3 fruit fly cellular contexts compared by ENCODE assay signal in genomic region chr2L:15407514-15407913, dm6.
TF ChIP-seq lines count a peak whose summit lies in the region.

No protein-coding gene starts in this region.

- TF ChIP-seq CTCF in whole organism, embryonic (GFP tag; optimal IDR thresholded peaks at IDR 0.05; lab: Kevin White, UChicago): no peak

TF ChIP-seq in whole organism, embryonic, 481 proteins besides CTCF, POLR2A, EP300 and RAD21:
- no peak for TF ChIP-seq CG16779 (GFP tag; IDR thresholded peaks at IDR 0.05; lab: Robert Waterston, UW)
- peak; percentile 17 for TF ChIP-seq sens (GFP tag; lab: Kevin White, UChicago)
- TF ChIP-seq jigr1 (GFP tag; IDR thresholded peaks at IDR 0.05; lab: Robert Waterston, UW): no peak
TF ChIP-seq in whole organism, embryonic: peak in this region for 1.

TF ChIP-seq in whole organism, prepupa, 60 proteins besides CTCF, POLR2A, EP300 and RAD21 (continues in another document):
- TF ChIP-seq CG6792 (GFP tag; optimal IDR thresholded peaks at IDR 0.05; lab: Kevin White, UChicago) (no peak), dsx (GFP tag; optimal IDR thresholded peaks at IDR 0.05; lab: Kevin White, UChicago; ENCODE audit: poor library complexity, severe bottlenecking) (no peak), CG34406 (GFP tag; optimal IDR thresholded peaks at IDR 0.05; lab: Kevin White, UChicago) (no peak), CG8319 (GFP tag; optimal IDR thresholded peaks at IDR 0.05; lab: Kevin White, UChicago) (no peak), CG8632 (GFP tag; optimal IDR thresholded peaks at IDR 0.05; lab: Kevin White, UChicago) (no peak), CG31627 (GFP tag; optimal IDR thresholded peaks at IDR 0.05; lab: Kevin White, UChicago) (peak; percentile 6), svp (GFP tag; lab: Kevin White, UChicago) (peak; percentile 81), Ets21C (GFP tag; optimal IDR thresholded peaks at IDR 0.05; lab: Kevin White, UChicago) (no peak), fd59A (GFP tag; optimal IDR thresholded peaks at IDR 0.05; lab: Kevin White, UChicago) (no peak), spab (GFP tag; optimal IDR thresholded peaks at IDR 0.05; lab: Kevin White, UChicago) (no peak), Eip93F (GFP tag; optimal IDR thresholded peaks at IDR 0.05; lab: Kevin White, UChicago) (no peak), fd85E (GFP tag; optimal IDR thresholded peaks at IDR 0.05; lab: Kevin White, UChicago) (no peak), vri (GFP tag; optimal IDR thresholded peaks at IDR 0.05; lab: Kevin White, UChicago) (peak; percentile 20), topi (GFP tag; optimal IDR thresholded peaks at IDR 0.05; lab: Kevin White, UChicago) (peak; percentile 41), Smox (GFP tag; optimal IDR thresholded peaks at IDR 0.05; lab: Kevin White, UChicago) (peak; percentile 20), CG16779 (tag; optimal IDR thresholded peaks at IDR 0.05; lab: Kevin White, UChicago) (no peak), Lpt (GFP tag; optimal IDR thresholded peaks at IDR 0.05; lab: Kevin White, UChicago) (no peak), Sox14 (GFP tag; optimal IDR thresholded peaks at IDR 0.05; lab: Kevin White, UChicago) (no peak), lz (GFP tag; optimal IDR thresholded peaks at IDR 0.05; lab: Kevin White, UChicago) (peak; percentile 7), ss (GFP tag; optimal IDR thresholded peaks at IDR 0.05; lab: Kevin White, UChicago) (no peak), Hr4 (GFP tag; optimal IDR thresholded peaks at IDR 0.05; lab: Kevin White, UChicago) (no peak), CG3919 (GFP tag; optimal IDR thresholded peaks at IDR 0.05; lab: Kevin White, UChicago) (no peak), CG10669 (GFP tag; optimal IDR thresholded peaks at IDR 0.05; lab: Kevin White, UChicago) (no peak), CG3032 (tag; optimal IDR thresholded peaks at IDR 0.05; lab: Kevin White, UChicago) (no peak), pdm3 (GFP tag; optimal IDR thresholded peaks at IDR 0.05; lab: Kevin White, UChicago) (no peak), fkh (GFP tag; optimal IDR thresholded peaks at IDR 0.05; lab: Kevin White, UChicago) (no peak), CG6854 (GFP tag; optimal IDR thresholded peaks at IDR 0.05; lab: Kevin White, UChicago) (no peak), CG32006 (GFP tag; optimal IDR thresholded peaks at IDR 0.05; lab: Kevin White, UChicago) (no peak), CG6163 (GFP tag; IDR thresholded peaks at IDR 0.05; lab: Robert Waterston, UW) (no peak), OdsH (GFP tag; optimal IDR thresholded peaks at IDR 0.05; lab: Kevin White, UChicago) (no peak), CG8119 (GFP tag; IDR thresholded peaks at IDR 0.05; lab: Robert Waterston, UW) (no peak), Hr38 (GFP tag; optimal IDR thresholded peaks at IDR 0.05; lab: Kevin White, UChicago) (no peak), CG11294 (GFP tag; IDR thresholded peaks at IDR 0.05; lab: Robert Waterston, UW) (no peak), Blimp-1 (GFP tag; optimal IDR thresholded peaks at IDR 0.05; lab: Kevin White, UChicago) (no peak), achi (GFP tag; optimal IDR thresholded peaks at IDR 0.05; lab: Kevin White, UChicago) (no peak), salr (GFP tag; optimal IDR thresholded peaks at IDR 0.05; lab: Kevin White, UChicago) (no peak), acj6 (GFP tag; optimal IDR thresholded peaks at IDR 0.05; lab: Kevin White, UChicago) (no peak), Hr39 (GFP tag; optimal IDR thresholded peaks at IDR 0.05; lab: Kevin White, UChicago) (peak; percentile 22), net (GFP tag; optimal IDR thresholded peaks at IDR 0.05; lab: Kevin White, UChicago) (no peak), Sox15 (GFP tag; optimal IDR thresholded peaks at IDR 0.05; lab: Kevin White, UChicago) (no peak), esn (GFP tag; optimal IDR thresholded peaks at IDR 0.05; lab: Kevin White, UChicago) (peak; percentile 46), CG9139 (GFP tag; optimal IDR thresholded peaks at IDR 0.05; lab: Kevin White, UChicago) (no peak), Ets96B (tag; optimal IDR thresholded peaks at IDR 0.05; lab: Kevin White, UChicago) (no peak), CG7368 (GFP tag; optimal IDR thresholded peaks at IDR 0.05; lab: Kevin White, UChicago) (no peak), cyc (GFP tag; optimal IDR thresholded peaks at IDR 0.05; lab: Kevin White, UChicago) (no peak), CG4318 (GFP tag; optimal IDR thresholded peaks at IDR 0.05; lab: Kevin White, UChicago) (no peak), CG1621 (tag; optimal IDR thresholded peaks at IDR 0.05; lab: Kevin White, UChicago) (no peak)

TF ChIP-seq in whole organism, wandering third instar larva, 38 proteins besides CTCF, POLR2A, EP300 and RAD21:
- TF ChIP-seq woc (GFP tag; optimal IDR thresholded peaks at IDR 0.05; lab: Kevin White, UChicago): peak; percentile 59
- peak; percentile 49 for TF ChIP-seq psq (GFP tag; optimal IDR thresholded peaks at IDR 0.05; lab: Kevin White, UChicago)
- TF ChIP-seq Sp1 (GFP tag; optimal IDR thresholded peaks at IDR 0.05; lab: Kevin White, UChicago): peak; percentile 66
- peak; percentile 0 for TF ChIP-seq br (GFP tag; optimal IDR thresholded peaks at IDR 0.05; lab: Kevin White, UChicago)
- no peak for TF ChIP-seq tai (GFP tag; optimal IDR thresholded peaks at IDR 0.05; lab: Kevin White, UChicago)
- TF ChIP-seq CrebA (GFP tag; optimal IDR thresholded peaks at IDR 0.05; lab: Kevin White, UChicago; ENCODE audit: borderline replicate concordance): peak; percentile 34
- TF ChIP-seq brk (GFP tag; optimal IDR thresholded peaks at IDR 0.05; lab: Kevin White, UChicago): peak; percentile 15
- TF ChIP-seq HLH106 (tag; optimal IDR thresholded peaks at IDR 0.05; lab: Kevin White, UChicago): peak; percentile 35
- TF ChIP-seq Hr78 (GFP tag; optimal IDR thresholded peaks at IDR 0.05; lab: Kevin White, UChicago): no peak
- peak; percentile 67 for TF ChIP-seq h (GFP tag; optimal IDR thresholded peaks at IDR 0.05; lab: Kevin White, UChicago)
- TF ChIP-seq OdsH (GFP tag; optimal IDR thresholded peaks at IDR 0.05; lab: Kevin White, UChicago): peak; percentile 70
- TF ChIP-seq Hnf4 (GFP tag; optimal IDR thresholded peaks at IDR 0.05; lab: Kevin White, UChicago): peak; percentile 66
- peak; percentile 28 for TF ChIP-seq ey (GFP tag; optimal IDR thresholded peaks at IDR 0.05; lab: Kevin White, UChicago)
- TF ChIP-seq foxo (GFP tag; optimal IDR thresholded peaks at IDR 0.05; lab: Kevin White, UChicago): peak in 1 of 2 experiments; percentile 69
- TF ChIP-seq N (GFP tag; optimal IDR thresholded peaks at IDR 0.05; lab: Kevin White, UChicago): no peak
- peak; percentile 58 for TF ChIP-seq rgr (GFP tag; optimal IDR thresholded peaks at IDR 0.05; lab: Kevin White, UChicago)
- TF ChIP-seq dsf (GFP tag; optimal IDR thresholded peaks at IDR 0.05; lab: Kevin White, UChicago; ENCODE audit: borderline replicate concordance): no peak
- peak; percentile 71 for TF ChIP-seq fru (GFP tag; optimal IDR thresholded peaks at IDR 0.05; lab: Kevin White, UChicago)
- TF ChIP-seq sage (GFP tag; optimal IDR thresholded peaks at IDR 0.05; lab: Kevin White, UChicago): no peak

Comparison
In these comparisons a context has a peak if more than half of its experiments do, and no peak if none do; other contexts are left out.
1. Of the 7 proteins assayed by ChIP-seq in both whole organism, embryonic and whole organism, prepupa: peak only in whole organism, embryonic: none; only in whole organism, prepupa: Hr39 and Sox102F; in both: none; in neither: 5.